Worm (Caenorhabditis elegans): Measurements from ENCODE around the gene D2024.18.

DNA sequence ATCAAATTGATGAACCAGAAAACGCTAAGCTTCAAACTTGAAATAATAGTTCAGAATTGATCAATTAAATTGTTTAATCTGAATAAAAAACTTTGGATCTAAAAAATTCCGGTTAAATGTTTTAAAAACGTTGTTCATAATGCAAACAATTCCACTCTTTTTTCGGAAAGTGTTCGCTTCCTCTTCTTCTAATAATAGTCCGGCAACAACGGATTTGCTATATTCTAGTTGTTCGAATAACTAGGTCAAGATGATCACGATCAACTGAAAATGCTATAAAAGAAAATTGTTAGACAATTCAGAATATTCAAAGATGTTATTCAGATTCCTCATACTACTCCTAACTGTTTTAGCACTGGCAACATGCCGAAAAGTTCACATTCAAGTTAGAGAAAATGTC is 19.3 kb upstream of the D2024.18 start, which contains the start of gene D2024.4:
- TF ChIP-seq W03F9.2 (tag; optimal IDR thresholded peaks at IDR 0.05): no peak
- no peak for TF ChIP-seq dao-5 (tag; optimal IDR thresholded peaks at IDR 0.05)
- TF ChIP-seq him-1 (tag; optimal IDR thresholded peaks at IDR 0.05): no peak

All from whole organism, L4/young adult.